Worm (Caenorhabditis elegans): Measurements from ENCODE around the gene Y59H11AR.4.

Y59H11AR.4 gene

ce11 chrIV:8638761-8639160 is 38.2 kb upstream of the Y59H11AR.4 start, which contains the start of gene F42A9.9:
Gene F42A9.9, minus strand, starts transcription at chrIV:8638861.
- no peak for TF ChIP-seq lin-26 (GFP tag; IDR thresholded peaks at IDR 0.05)
- no peak for TF ChIP-seq efl-1 (GFP tag; optimal IDR thresholded peaks at IDR 0.05)
- no peak for TF ChIP-seq nhr-27 (tag; optimal IDR thresholded peaks at IDR 0.05)
- TF ChIP-seq egl-44 (GFP tag; IDR thresholded peaks at IDR 0.05), result no peak
- no peak for TF ChIP-seq nhr-120 (GFP tag; IDR thresholded peaks at IDR 0.05)
- no peak for TF ChIP-seq ztf-22 (GFP tag; optimal IDR thresholded peaks at IDR 0.05)
- no peak for TF ChIP-seq ceh-40 (GFP tag; IDR thresholded peaks at IDR 0.05)
- no peak for TF ChIP-seq Y53F4B.3 (GFP tag; IDR thresholded peaks at IDR 0.05)
- no peak for TF ChIP-seq let-607 (tag; optimal IDR thresholded peaks at IDR 0.05)
- TF ChIP-seq akir-1 (GFP tag; optimal IDR thresholded peaks at IDR 0.05), result no peak
- no peak for TF ChIP-seq lin-40 (tag; optimal IDR thresholded peaks at IDR 0.05)
- no peak for TF ChIP-seq snpc-3.4 (tag; optimal IDR thresholded peaks at IDR 0.05)

ce11 chrIV:8631033-8631432 is 30.5 kb upstream of the Y59H11AR.4 start, which contains the start of gene dgk-4:
Gene dgk-4, plus strand, starts transcription at chrIV:8631333.
- TF ChIP-seq sdz-38 (tag; optimal IDR thresholded peaks at IDR 0.05), result no peak
- no peak for TF ChIP-seq F52B5.7 (tag; optimal IDR thresholded peaks at IDR 0.05)
- TF ChIP-seq lin-54 (GFP tag; optimal IDR thresholded peaks at IDR 0.05), result no peak
- TF ChIP-seq zim-3 (tag; optimal IDR thresholded peaks at IDR 0.05), result no peak
- TF ChIP-seq nhr-90 (tag; optimal IDR thresholded peaks at IDR 0.05), result no peak
- TF ChIP-seq F10E7.11 (tag; optimal IDR thresholded peaks at IDR 0.05), result no peak
- no peak for TF ChIP-seq C06A6.2 (GFP tag; conservative IDR thresholded peaks at IDR 0.05)
- no peak for TF ChIP-seq tbp1 (GFP tag; optimal IDR thresholded peaks at IDR 0.05)
- TF ChIP-seq dox-1 (GFP tag; IDR thresholded peaks at IDR 0.05), result no peak
- TF ChIP-seq unc-130 (GFP tag; optimal IDR thresholded peaks at IDR 0.05), result no peak
- TF ChIP-seq aptf-3 (GFP tag; IDR thresholded peaks at IDR 0.05), result no peak
- TF ChIP-seq madf-10 (tag; optimal IDR thresholded peaks at IDR 0.05), result no peak
- no peak for TF ChIP-seq egrh-3 (GFP tag; IDR thresholded peaks at IDR 0.05)
- TF ChIP-seq snpc-3.4 (tag; optimal IDR thresholded peaks at IDR 0.05), result no peak
- no peak for TF ChIP-seq Y67H2A.10 (GFP tag; conservative IDR thresholded peaks at IDR 0.05)
- TF ChIP-seq D2030.7 (GFP tag; IDR thresholded peaks at IDR 0.05), result no peak
- TF ChIP-seq ekl-4 (GFP tag; IDR thresholded peaks at IDR 0.05), result no peak
- no peak for TF ChIP-seq bed-1 (GFP tag; IDR thresholded peaks at IDR 0.05)
- no peak for TF ChIP-seq ets-4 (GFP tag; optimal IDR thresholded peaks at IDR 0.05)

- no peak for TF ChIP-seq mxl-1 (tag; optimal IDR thresholded peaks at IDR 0.05)
- no peak for TF ChIP-seq B0035.1 (tag; optimal IDR thresholded peaks at IDR 0.05)
- no peak for TF ChIP-seq ZK185.1 (tag; optimal IDR thresholded peaks at IDR 0.05; ENCODE audit: poor library complexity, severe bottlenecking)
- TF ChIP-seq hlh-12 (tag; optimal IDR thresholded peaks at IDR 0.05), result no peak
- TF ChIP-seq dox-1 (GFP tag; IDR thresholded peaks at IDR 0.05), result no peak
- no peak for TF ChIP-seq ztf-3 (GFP tag; optimal IDR thresholded peaks at IDR 0.05)
- no peak for TF ChIP-seq zim-3 (tag; optimal IDR thresholded peaks at IDR 0.05)
- TF ChIP-seq nfya-2 (GFP tag; IDR thresholded peaks at IDR 0.05), result no peak
- TF ChIP-seq T26A5.8 (tag; optimal IDR thresholded peaks at IDR 0.05), result no peak
- no peak for TF ChIP-seq ztf-26 (tag; optimal IDR thresholded peaks at IDR 0.05)
- no peak for TF ChIP-seq madf-10 (tag; optimal IDR thresholded peaks at IDR 0.05)
- no peak for TF ChIP-seq hmg-20 (GFP tag; IDR thresholded peaks at IDR 0.05)
- TF ChIP-seq F37B4.10 (GFP tag; IDR thresholded peaks at IDR 0.05), result no peak
- no peak for TF ChIP-seq B0019.2 (GFP tag; conservative IDR thresholded peaks at IDR 0.05)
Measured at ce11 chrIV:8630243-8630642, 29.7 kb upstream of the Y59H11AR.4 start.

All from whole organism, young adult.